Worm (Caenorhabditis elegans) whole organism, L4 larva: Measurements from ENCODE around the gene mrpl-53.

Source experiments
- D1046.2 ChIP-seq: fragments of 200-800 bp; sonication (Bioruptor generic); IDR thresholded peaks from 2 replicates; pipeline ENCODE4 v1.3.6; 2022; ENCODE audit warnings: missing genetic modification characterization, missing compliant biosample characterization
- F10B5.3 ChIP-seq: sonication (generic microtip); optimal IDR thresholded peaks from 2 replicates; lab custom pipeline; 2016; ENCODE audit warnings: mild to moderate bottlenecking, missing genetic modification characterization, missing compliant biosample characterization
- F37D6.2 ChIP-seq: sonication (generic microtip); optimal IDR thresholded peaks from 2 replicates; lab custom pipeline; 2016; ENCODE audit warnings: mild to moderate bottlenecking, missing genetic modification characterization, missing compliant biosample characterization
- Y48G9A.11 ChIP-seq: fragments of 200-800 bp; sonication (Bioruptor generic); IDR thresholded peaks from 2 replicates; pipeline ENCODE4 v1.3.6; 2022; ENCODE audit warnings: missing genetic modification reagents, missing genetic modification characterization, missing compliant biosample characterization
- Y75B8A.6 ChIP-seq: fragments of 200-800 bp; sonication (Bioruptor generic); IDR thresholded peaks from 2 replicates; pipeline ENCODE4 v1.3.6; 2022; ENCODE audit warnings: missing genetic modification reagents, missing genetic modification characterization, missing compliant biosample characterization
- aha-1 ChIP-seq: fragments of 150-350 bp; peaks from one replicate; lab custom pipeline; 2014; ENCODE audit warnings: missing biosample characterization, missing genetic modification characterization
- ama-1 ChIP-seq: fragments of 150-350 bp; optimal IDR thresholded peaks from 2 replicates; lab custom pipeline; 2014; ENCODE audit warnings: inconsistent platforms, mixed read lengths
- arid-1 ChIP-seq: fragments of 200-800 bp; sonication (Bioruptor generic); conservative IDR thresholded peaks from 2 replicates; pipeline ENCODE4 v1.3.6; 2022; ENCODE audit warnings: missing genetic modification reagents, missing genetic modification characterization, missing compliant biosample characterization
- attf-4 ChIP-seq: sonication (generic microtip); optimal IDR thresholded peaks from 3 replicates; lab custom pipeline; 2017; ENCODE audit warnings: missing biosample characterization, missing genetic modification characterization
- ceh-20 ChIP-seq: fragments of 200-800 bp; sonication (Bioruptor generic); IDR thresholded peaks from 2 replicates; pipeline ENCODE4 v1.3.6; 2022; ENCODE audit warnings: missing genetic modification reagents, missing genetic modification characterization, missing compliant biosample characterization
- ceh-28 ChIP-seq: fragments of 150-350 bp; optimal IDR thresholded peaks from 2 replicates; lab custom pipeline; 2014; ENCODE audit warnings: missing biosample characterization, missing genetic modification reagents, missing genetic modification characterization
- dmd-8 ChIP-seq: fragments of 200-800 bp; sonication (Bioruptor generic); IDR thresholded peaks from 2 replicates; pipeline ENCODE4 v1.3.6; 2022; ENCODE audit warnings: missing genetic modification characterization, missing compliant biosample characterization
- egl-43 ChIP-seq: fragments of 200-800 bp; sonication (Bioruptor generic); IDR thresholded peaks from 2 replicates; pipeline ENCODE4 v1.3.6; 2022; ENCODE audit warnings: missing genetic modification reagents, missing genetic modification characterization, missing compliant biosample characterization
- hif-1 ChIP-seq, 2 experiments: sonication (generic microtip); optimal IDR thresholded peaks; 2 replicates each; lab custom pipeline; 2016 to 2017; ENCODE audit warnings: missing compliant biosample characterization in 2 of 2, missing genetic modification characterization in 2 of 2, missing genetic modification reagents in 2 of 2, missing genotype in 2 of 2, mild to moderate bottlenecking in 1 of 2
- hlh-11 ChIP-seq: fragments of 200-800 bp; sonication (Bioruptor generic); optimal IDR thresholded peaks from 2 replicates; lab custom pipeline; 2018; ENCODE audit warnings: mild to moderate bottlenecking, missing genetic modification characterization, missing compliant biosample characterization
- hmg-1.1 ChIP-seq: fragments of 200-800 bp; sonication (Bioruptor generic); IDR thresholded peaks from 2 replicates; pipeline ENCODE4 v1.3.6; 2022; ENCODE audit warnings: missing genetic modification reagents, missing genetic modification characterization, missing compliant biosample characterization
- lim-7 ChIP-seq: fragments of 200-800 bp; sonication (Bioruptor generic); IDR thresholded peaks from 2 replicates; pipeline ENCODE4 v1.3.6; 2022; ENCODE audit warnings: missing genetic modification characterization, missing compliant biosample characterization
- lin-1 ChIP-seq: fragments of 200-800 bp; sonication (Bioruptor generic); IDR thresholded peaks from 2 replicates; pipeline ENCODE4 v1.3.6; 2022; ENCODE audit warnings: missing genetic modification reagents, missing genetic modification characterization, missing compliant biosample characterization
- lin-15B ChIP-seq: fragments of 150-350 bp; sonication (generic microtip); optimal IDR thresholded peaks from 3 replicates; lab custom pipeline; 2014; ENCODE audit warnings: missing biosample characterization, missing genetic modification characterization
- lin-29 ChIP-seq: fragments of 200-800 bp; sonication (Bioruptor generic); IDR thresholded peaks from 2 replicates; pipeline ENCODE4 v1.3.6; 2022; ENCODE audit warnings: missing genetic modification reagents, missing genetic modification characterization, missing compliant biosample characterization
- lin-38 ChIP-seq: fragments of 200-800 bp; sonication (Bioruptor generic); IDR thresholded peaks from 2 replicates; pipeline ENCODE4 v1.3.6; 2022; ENCODE audit warnings: missing genetic modification reagents, missing genetic modification characterization, missing compliant biosample characterization
- madf-5 ChIP-seq, 2 experiments: fragments of 200-800 bp; sonication (Bioruptor generic); IDR thresholded peaks; 2 replicates each; pipeline ENCODE4 v1.3.6; 2022; ENCODE audit warnings: missing compliant biosample characterization in 2 of 2, missing genetic modification characterization in 2 of 2
- madf-9 ChIP-seq: fragments of 200-800 bp; sonication (Bioruptor generic); conservative IDR thresholded peaks from 2 replicates; pipeline ENCODE4 v1.3.6; 2022; ENCODE audit warnings: missing genetic modification reagents, missing genetic modification characterization, missing compliant biosample characterization
- mdl-1 ChIP-seq, 2 experiments: fragments of 150-350 bp in 1 of 2; sonication (generic microtip) in 1 of 2; optimal IDR thresholded peaks; 2 replicates each; lab custom pipeline; 2014 to 2017; ENCODE audit warnings: missing biosample characterization in 2 of 2, missing genetic modification characterization in 2 of 2
- mdt-29 ChIP-seq: fragments of 200-800 bp; sonication (Bioruptor generic); IDR thresholded peaks from 2 replicates; pipeline ENCODE4 v1.3.6; 2022; ENCODE audit warnings: missing genetic modification reagents, missing genetic modification characterization, missing compliant biosample characterization
- mep-1 ChIP-seq: fragments of 150-350 bp; sonication (generic microtip); optimal IDR thresholded peaks from 3 replicates; lab custom pipeline; 2014; ENCODE audit warnings: missing biosample characterization, missing genetic modification characterization
- mes-2 ChIP-seq: sonication (generic microtip); optimal IDR thresholded peaks from 2 replicates; lab custom pipeline; 2016; ENCODE audit warnings: missing genotype, mild to moderate bottlenecking, missing genetic modification characterization, missing compliant biosample characterization; ENCODE audit not compliant: poor library complexity, severe bottlenecking
- mxl-2 ChIP-seq: fragments of 200-800 bp; sonication (Bioruptor generic); conservative IDR thresholded peaks from 2 replicates; pipeline ENCODE4 v1.3.6; 2022; ENCODE audit warnings: missing genetic modification reagents, missing genetic modification characterization, missing compliant biosample characterization
- nhr-102 ChIP-seq: sonication (generic microtip); optimal IDR thresholded peaks from 2 replicates; lab custom pipeline; 2016; ENCODE audit warnings: mild to moderate bottlenecking, missing genetic modification characterization, moderate library complexity, missing compliant biosample characterization
- nhr-11 ChIP-seq: fragments of 150-350 bp; optimal IDR thresholded peaks from 2 replicates; lab custom pipeline; 2014; ENCODE audit warnings: missing biosample characterization, missing genetic modification characterization
- nhr-237 ChIP-seq: sonication (generic microtip); optimal IDR thresholded peaks from 2 replicates; lab custom pipeline; 2017; ENCODE audit warnings: missing biosample characterization, missing genetic modification characterization
- nhr-25 ChIP-seq: sonication (generic microtip); optimal IDR thresholded peaks from 2 replicates; lab custom pipeline; 2017; ENCODE audit warnings: missing genetic modification characterization, mild to moderate bottlenecking, missing compliant biosample characterization, antibody characterized with exemption, moderate library complexity, borderline replicate concordance; ENCODE audit not compliant: insufficient read depth
- nhr-48 ChIP-seq: sonication (generic microtip); optimal IDR thresholded peaks from 2 replicates; lab custom pipeline; 2016; ENCODE audit warnings: mild to moderate bottlenecking, missing genetic modification characterization, missing compliant biosample characterization
- nhr-6 ChIP-seq: fragments of 150-350 bp; optimal IDR thresholded peaks from 2 replicates; lab custom pipeline; 2014; ENCODE audit warnings: missing biosample characterization, missing genetic modification characterization
- nhr-76 ChIP-seq: fragments of 150-350 bp; optimal IDR thresholded peaks from 2 replicates; lab custom pipeline; 2014; ENCODE audit warnings: missing biosample characterization, missing genetic modification characterization
- pha-4 ChIP-seq, 2 experiments: fragments of 150-350 bp in 1 of 2; fragments of 200-800 bp in 1 of 2; sonication (Bioruptor generic) in 1 of 2; IDR thresholded peaks in 1 of 2; optimal IDR thresholded peaks in 1 of 2; 2 replicates each; pipeline versions ENCODE4 v1.3.6 to Lab custom; 2014 to 2022; ENCODE audit warnings: missing genetic modification characterization in 2 of 2, missing genetic modification reagents in 2 of 2, missing biosample characterization in 1 of 2, missing compliant biosample characterization in 1 of 2
- php-3 ChIP-seq: fragments of 200-800 bp; sonication (Bioruptor generic); IDR thresholded peaks from 2 replicates; pipeline ENCODE4 v1.3.6; 2022; ENCODE audit warnings: missing genetic modification reagents, missing genetic modification characterization, missing compliant biosample characterization
- pqm-1 ChIP-seq: sonication (generic microtip); optimal IDR thresholded peaks from 2 replicates; lab custom pipeline; 2017; ENCODE audit warnings: missing biosample characterization, missing genetic modification characterization
- sdz-12 ChIP-seq: fragments of 200-800 bp; sonication (Bioruptor generic); optimal IDR thresholded peaks from 2 replicates; lab custom pipeline; 2018; ENCODE audit warnings: mild to moderate bottlenecking, missing genetic modification characterization, missing compliant biosample characterization
- snpc-1.2 ChIP-seq: fragments of 200-800 bp; sonication (Bioruptor generic); IDR thresholded peaks from 2 replicates; pipeline ENCODE4 v1.3.6; 2022; ENCODE audit warnings: missing genetic modification reagents, missing genetic modification characterization, missing compliant biosample characterization
- unc-39 ChIP-seq: sonication (generic microtip); optimal IDR thresholded peaks from 2 replicates; lab custom pipeline; 2017; ENCODE audit warnings: missing biosample characterization, missing genetic modification characterization
- unc-62 ChIP-seq, 3 experiments: fragments of 150-350 bp in 1 of 3; sonication (generic microtip); optimal IDR thresholded peaks in 2 of 3; peaks in 1 of 3; 1 replicate in 1 of 3; 2 replicates in 2 of 3; lab custom pipeline; 2014 to 2017; ENCODE audit warnings: missing biosample characterization in 3 of 3, missing genetic modification characterization in 3 of 3, missing genetic modification reagents in 3 of 3, missing genotype in 1 of 3
- vab-7 ChIP-seq: fragments of 200-800 bp; sonication (Bioruptor generic); IDR thresholded peaks from 2 replicates; pipeline ENCODE4 v1.3.6; 2022; ENCODE audit warnings: missing genetic modification reagents, missing genetic modification characterization, missing compliant biosample characterization
- zag-1 ChIP-seq: fragments of 150-350 bp; optimal IDR thresholded peaks from 2 replicates; lab custom pipeline; 2014; ENCODE audit warnings: missing biosample characterization, missing genetic modification characterization
- zfp-3 ChIP-seq: fragments of 200-800 bp; sonication (Bioruptor generic); conservative IDR thresholded peaks from 2 replicates; pipeline ENCODE4 v1.3.6; 2022; ENCODE audit warnings: missing genetic modification reagents, missing genetic modification characterization, missing compliant biosample characterization

mrpl-53 gene

DNA sequence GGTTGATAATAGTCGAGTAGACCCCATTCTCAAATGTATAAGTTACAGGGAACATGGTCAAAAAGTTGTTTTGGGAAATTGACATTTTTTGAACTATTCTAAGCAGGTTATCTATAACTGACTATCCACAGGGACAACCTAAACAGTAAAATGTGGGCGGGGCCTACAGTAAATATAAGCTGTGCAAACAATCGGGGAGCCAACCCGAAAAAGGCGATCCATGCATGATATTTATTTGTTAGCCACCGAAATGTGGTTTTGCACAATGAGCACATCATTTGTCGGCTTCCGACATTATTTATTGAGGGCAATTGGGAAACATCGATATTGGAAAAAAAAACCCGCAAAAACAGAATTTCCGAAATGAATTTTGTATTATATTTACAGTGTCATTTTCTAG is 17.3 kb downstream of the mrpl-53 start, which contains the start of gene hlh-6:
Gene hlh-6 (minus strand): TSS at position 101 of the 400 bp plus-strand sequence.
- TF ChIP-seq nhr-102 (tag; lab: Kevin White, UChicago) (no peak), php-3 (GFP tag; lab: Robert Waterston, UW) (no peak), lin-1 (GFP tag; lab: Robert Waterston, UW) (no peak), nhr-48 (tag; lab: Kevin White, UChicago) (no peak), unc-39 (tag; lab: Kevin White, UChicago) (no peak), sdz-12 (GFP tag; lab: Kevin White, UChicago) (no peak), F37D6.2 (tag; lab: Kevin White, UChicago) (no peak), ceh-20 (GFP tag; lab: Robert Waterston, UW) (no peak), aha-1 (tag; lab: Kevin White, UChicago) (no peak), attf-4 (tag; lab: Kevin White, UChicago) (no peak), madf-5 (GFP tag; IDR thresholded peaks at IDR 0.05; lab: Robert Waterston, UW) (no peak), vab-7 (GFP tag; lab: Robert Waterston, UW) (no peak), lin-29 (no peak), nhr-6 (tag; lab: Kevin White, UChicago) (no peak), hif-1 (tag; optimal IDR thresholded peaks at IDR 0.05; lab: Kevin White, UChicago) (no peak), mxl-2 (GFP tag; lab: Robert Waterston, UW) (no peak), zag-1 (no peak), Y75B8A.6 (no peak)

DNA sequence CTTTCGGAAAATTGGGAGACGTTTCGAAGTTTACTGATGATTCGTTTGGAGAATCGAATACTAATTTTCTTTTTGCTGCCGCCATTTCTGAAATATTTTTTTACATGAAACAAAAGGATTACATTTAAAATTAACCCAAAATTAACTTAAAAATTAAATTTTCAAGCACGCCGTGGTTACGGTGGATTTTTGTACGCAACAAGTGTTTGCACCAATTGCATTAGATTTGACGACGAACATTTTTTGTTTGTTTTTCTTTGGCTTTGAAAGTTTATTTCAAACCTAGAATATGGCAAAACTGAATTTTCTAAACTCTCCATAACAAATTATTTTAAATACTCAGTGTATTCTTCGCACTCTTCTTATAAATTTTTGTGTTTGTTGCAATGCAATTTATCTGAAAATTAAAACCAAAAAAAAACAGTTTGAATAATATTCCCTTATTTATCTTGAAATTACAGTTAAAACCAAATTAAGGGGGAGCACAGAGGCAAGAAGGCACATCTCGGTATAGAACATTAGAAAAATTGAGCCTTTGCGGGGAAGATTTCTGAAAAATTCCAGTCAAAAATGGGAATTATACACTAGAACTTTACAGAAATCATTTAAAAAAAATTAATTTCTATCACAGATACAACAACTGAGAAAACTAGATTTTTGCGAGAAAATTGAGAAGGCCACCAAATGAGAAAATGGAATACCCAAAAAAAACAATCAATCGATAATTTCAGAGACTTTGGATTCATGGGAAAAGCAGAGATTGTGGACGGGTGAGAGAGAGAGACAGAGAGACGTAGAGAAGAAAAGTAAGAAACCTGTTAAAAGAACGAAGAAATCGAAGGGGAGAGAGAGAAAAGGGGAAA is 19.8 kb downstream of the mrpl-53 start, which contains the start of gene hal-3:
Gene hal-3 (minus strand): TSS at position 87 of the 863 bp plus-strand sequence.
- TF ChIP-seq unc-62 (GFP tag; optimal IDR thresholded peaks at IDR 0.05 in 1 of 2; lab: Kevin White, UChicago) (peak in 1 of 2 experiments; percentile 81), unc-62 (tag; optimal IDR thresholded peaks at IDR 0.05; lab: Kevin White, UChicago) (no peak), lim-7 (GFP tag; lab: Robert Waterston, UW) (0 out of 2 replicates have a peak, but pooled peaks have one; percentile 42), dmd-8 (GFP tag; lab: Robert Waterston, UW) (0 out of 2 replicates have a peak, but pooled peaks have one; percentile 14), nhr-102 (tag; lab: Kevin White, UChicago) (peak; percentile 18), mdl-1 (tag; optimal IDR thresholded peaks at IDR 0.05; lab: Kevin White, UChicago) (no peak), lin-15B (tag; lab: Kevin White, UChicago) (no peak), ama-1 (lab: Kevin White, UChicago) (peak; percentile 47), lin-38 (GFP tag; lab: Robert Waterston, UW) (0 out of 2 replicates have a peak, but pooled peaks have one; percentile 33), sdz-12 (GFP tag; lab: Kevin White, UChicago) (peak; percentile 18), arid-1 (GFP tag; lab: Robert Waterston, UW) (peak; percentile 47; the same call in 1 of the 2 replicates), mes-2 (tag; lab: Kevin White, UChicago) (peak; percentile 64), egl-43 (GFP tag; lab: Robert Waterston, UW) (0 out of 2 replicates have a peak, but pooled peaks have one; percentile 9), mep-1 (tag; lab: Kevin White, UChicago) (peak; percentile 31), madf-9 (GFP tag; lab: Robert Waterston, UW) (0 out of 2 replicates have a peak, but pooled peaks have one; percentile 4), nhr-76 (tag; lab: Kevin White, UChicago) (no peak), pha-4 (GFP tag; IDR thresholded peaks at IDR 0.05; lab: Robert Waterston, UW) (peak; percentile 42), pha-4 (tag; optimal IDR thresholded peaks at IDR 0.05; lab: Kevin White, UChicago) (no peak), nhr-11 (no peak), ceh-28 (tag; lab: Kevin White, UChicago) (peak; percentile 67), snpc-1.2 (GFP tag; lab: Robert Waterston, UW) (no peak), D1046.2 (GFP tag; lab: Robert Waterston, UW) (no peak), nhr-237 (peak; percentile 10), hif-1 (tag; optimal IDR thresholded peaks at IDR 0.05; lab: Kevin White, UChicago) (peak in 1 of 2 experiments; percentile 18), F10B5.3 (tag; lab: Kevin White, UChicago) (peak; percentile 25), hmg-1.1 (peak; percentile 14; the same call in 1 of the 2 replicates), Y75B8A.6 (no peak), zfp-3 (peak; percentile 80), Y48G9A.11 (GFP tag; lab: Robert Waterston, UW) (0 out of 2 replicates have a peak, but pooled peaks have one; percentile 27), hlh-11 (tag; lab: Kevin White, UChicago) (peak; percentile 17), mdt-29 (peak; percentile 39; the same call in 1 of the 2 replicates), pqm-1 (tag; lab: Kevin White, UChicago) (no peak), nhr-25 (tag; lab: Kevin White, UChicago) (peak; percentile 20)
